Fruit fly (Drosophila melanogaster) whole organism, pupa: ENCODE measurements around the gene CG18095.

Source experiments
- CG13204 ChIP-seq: fragments of 200-800 bp; sonication (Bioruptor generic); optimal IDR thresholded peaks from 2 replicates; lab custom pipeline; 2018; ENCODE audit warnings: missing biosample characterization, mild to moderate bottlenecking, missing genetic modification characterization, moderate library complexity
- CG15710 ChIP-seq: fragments of 200-800 bp; sonication (Bioruptor generic); optimal IDR thresholded peaks from 2 replicates; lab custom pipeline; 2018; ENCODE audit warnings: missing biosample characterization, mild to moderate bottlenecking, missing genetic modification characterization, moderate library complexity
- CG17806 ChIP-seq: fragments of 200-800 bp; sonication (Bioruptor generic); optimal IDR thresholded peaks from 2 replicates; lab custom pipeline; 2018; ENCODE audit warnings: missing biosample characterization, mild to moderate bottlenecking, missing genetic modification characterization, moderate library complexity
- Ets98B ChIP-seq: fragments of 200-800 bp; sonication (Bioruptor generic); IDR thresholded peaks from 2 replicates; pipeline ENCODE4 v1.3.6; 2022; ENCODE audit warnings: missing biosample characterization, missing genetic modification characterization

dm6 chr2L:14001887-14002286 lies 29.5 kb downstream of the CG18095 start:
- TF ChIP-seq CG13204 (GFP tag; lab: Kevin White, UChicago) (no peak), Ets98B (no peak), CG15710 (tag; lab: Kevin White, UChicago) (no peak), CG17806 (tag; lab: Kevin White, UChicago) (no peak)
